Fruit fly (Drosophila melanogaster): Measurements from ENCODE around the gene bchs.

The bchs gene

dm6 chr2L:5948775-5949526 is 42.0 kb downstream of the bchs start, which contains the start of gene CG9044 (continued):
- TF ChIP-seq gro (GFP tag; optimal IDR thresholded peaks at IDR 0.05) (peak; percentile 34), unc-4 (GFP tag; IDR thresholded peaks at IDR 0.05; ENCODE audit: partially characterized antibody) (peak; percentile 85), sna (GFP tag; IDR thresholded peaks at IDR 0.05; ENCODE audit: partially characterized antibody) (peak; percentile 93), CG18011 (GFP tag; optimal IDR thresholded peaks at IDR 0.05) (no peak), run (tag; optimal IDR thresholded peaks at IDR 0.05) (no peak), ttk (GFP tag; IDR thresholded peaks at IDR 0.05) (no peak), pho (GFP tag; optimal IDR thresholded peaks at IDR 0.05) (peak; percentile 76), lov (optimal IDR thresholded peaks at IDR 0.05) (no peak), lov (GFP tag; IDR thresholded peaks at IDR 0.05) (no peak), CG18476 (GFP tag; optimal IDR thresholded peaks at IDR 0.05) (peak; percentile 50), CG10654 (GFP tag; optimal IDR thresholded peaks at IDR 0.05) (peak; percentile 51), CG2875 (GFP tag; optimal IDR thresholded peaks at IDR 0.05) (no peak), cato (GFP tag; optimal IDR thresholded peaks at IDR 0.05; ENCODE audit: borderline replicate concordance) (peak; percentile 31), CG18262 (tag; optimal IDR thresholded peaks at IDR 0.05) (no peak), Doc3 (GFP tag; IDR thresholded peaks at IDR 0.05; ENCODE audit: partially characterized antibody) (peak; percentile 91), CG17568 (GFP tag; optimal IDR thresholded peaks at IDR 0.05) (no peak), ac (GFP tag; optimal IDR thresholded peaks at IDR 0.05) (no peak), Oaz (GFP tag; IDR thresholded peaks at IDR 0.05) (no peak), tio (GFP tag; optimal IDR thresholded peaks at IDR 0.05) (peak; percentile 62), Neu2 (GFP tag; optimal IDR thresholded peaks at IDR 0.05; ENCODE audit: borderline replicate concordance) (peak; percentile 30), Usf (GFP tag; optimal IDR thresholded peaks at IDR 0.05) (no peak), ro (GFP tag; IDR thresholded peaks at IDR 0.05) (no peak), kni (GFP tag; optimal IDR thresholded peaks at IDR 0.05) (no peak), vfl (GFP tag; optimal IDR thresholded peaks at IDR 0.05) (peak; percentile 23), Rfx (GFP tag; IDR thresholded peaks at IDR 0.05) (peak; percentile 73; the same call in 1 of the 2 replicates), NK7.1 (GFP tag; optimal IDR thresholded peaks at IDR 0.05) (peak; percentile 2), stwl (tag; optimal IDR thresholded peaks at IDR 0.05) (peak; percentile 20), pita (GFP tag; optimal IDR thresholded peaks at IDR 0.05) (no peak), CG9876 (GFP tag; optimal IDR thresholded peaks at IDR 0.05) (peak; percentile 38), CG43689 (GFP tag; IDR thresholded peaks at IDR 0.05) (no peak), vnd (GFP tag; IDR thresholded peaks at IDR 0.05; ENCODE audit: partially characterized antibody) (peak; percentile 93), Doc2 (GFP tag; IDR thresholded peaks at IDR 0.05) (no peak), CG6175 (GFP tag; IDR thresholded peaks at IDR 0.05) (no peak), Fer3 (tag; optimal IDR thresholded peaks at IDR 0.05) (no peak), row (GFP tag; IDR thresholded peaks at IDR 0.05) (peak; percentile 94), Dp (GFP tag; optimal IDR thresholded peaks at IDR 0.05) (peak; percentile 75), jing (GFP tag; optimal IDR thresholded peaks at IDR 0.05) (no peak), Hmr (GFP tag; optimal IDR thresholded peaks at IDR 0.05) (peak; percentile 33), CG16779 (GFP tag; IDR thresholded peaks at IDR 0.05) (no peak), gfzf (GFP tag; optimal IDR thresholded peaks at IDR 0.05) (peak; percentile 19), CG9437 (GFP tag; optimal IDR thresholded peaks at IDR 0.05) (peak; percentile 54), CG18599 (GFP tag; optimal IDR thresholded peaks at IDR 0.05) (no peak), CG11085 (GFP tag; IDR thresholded peaks at IDR 0.05) (no peak), dysf (GFP tag; IDR thresholded peaks at IDR 0.05) (no peak; the same call in 2 of the 3 replicates), CG7963 (GFP tag; IDR thresholded peaks at IDR 0.05; ENCODE audit: partially characterized antibody) (peak; percentile 80), H2.0 (GFP tag; IDR thresholded peaks at IDR 0.05) (no peak), CG17328 (GFP tag; IDR thresholded peaks at IDR 0.05) (no peak), Ets65A (GFP tag) (peak; percentile 98), CG10147 (GFP tag; optimal IDR thresholded peaks at IDR 0.05) (no peak)
